Fruit fly (Drosophila melanogaster): ENCODE results near the gene comm3.

comm3 gene

dm6 chr3L:15690711-15691591 lies 43.4 kb upstream of the comm3 start (continued):
- TF ChIP-seq gem (tag; optimal IDR thresholded peaks at IDR 0.05) = peak; percentile 83
- TF ChIP-seq dpn (GFP tag; optimal IDR thresholded peaks at IDR 0.05) = no peak
- TF ChIP-seq PHDP (tag; optimal IDR thresholded peaks at IDR 0.05) = peak; percentile 54
- peak; percentile 64 for TF ChIP-seq CG4820 (GFP tag; optimal IDR thresholded peaks at IDR 0.05)
- TF ChIP-seq Oli (tag; optimal IDR thresholded peaks at IDR 0.05) = peak; percentile 33
- peak; percentile 3 for TF ChIP-seq repo (GFP tag; optimal IDR thresholded peaks at IDR 0.05)
- peak; percentile 60 for TF ChIP-seq CG1233 (GFP tag; optimal IDR thresholded peaks at IDR 0.05)
- TF ChIP-seq CG14441 (GFP tag; IDR thresholded peaks at IDR 0.05) = 0 out of 2 replicates have a peak, but pooled peaks have one; percentile 19
- TF ChIP-seq CG18262 (tag; optimal IDR thresholded peaks at IDR 0.05) = peak; percentile 71
- TF ChIP-seq Fer3 (tag; optimal IDR thresholded peaks at IDR 0.05) = peak; percentile 50
- peak; percentile 40 for TF ChIP-seq nerfin-1 (tag; optimal IDR thresholded peaks at IDR 0.05)
- peak; percentile 37 for TF ChIP-seq Fer1 (GFP tag; optimal IDR thresholded peaks at IDR 0.05)
- TF ChIP-seq odd (GFP tag; optimal IDR thresholded peaks at IDR 0.05) = peak; percentile 31
- peak; percentile 59 for TF ChIP-seq CG8388 (GFP tag; optimal IDR thresholded peaks at IDR 0.05)
- TF ChIP-seq bcd (GFP tag; optimal IDR thresholded peaks at IDR 0.05) = peak; percentile 37
- TF ChIP-seq CG3281 (GFP tag; optimal IDR thresholded peaks at IDR 0.05) = peak; percentile 19
- TF ChIP-seq Sox102F (GFP tag; optimal IDR thresholded peaks at IDR 0.05) = peak; percentile 15
- no peak; the same call in 2 of the 3 replicates for TF ChIP-seq CG2199 (GFP tag; IDR thresholded peaks at IDR 0.05)

dm6 chr3L:15689518-15689917 lies 42.0 kb upstream of the comm3 start:
- TF ChIP-seq Abd-B (GFP tag; optimal IDR thresholded peaks at IDR 0.05) = no peak
- TF ChIP-seq ewg (GFP tag; optimal IDR thresholded peaks at IDR 0.05) = no peak
- peak; percentile 22 for TF ChIP-seq CG2120 (GFP tag; optimal IDR thresholded peaks at IDR 0.05)
- TF ChIP-seq D (optimal IDR thresholded peaks at IDR 0.05) = no peak
- no peak for TF ChIP-seq D (GFP tag; optimal IDR thresholded peaks at IDR 0.05)
- no peak for TF ChIP-seq slp2 (GFP tag; optimal IDR thresholded peaks at IDR 0.05)
- TF ChIP-seq dysf (GFP tag; IDR thresholded peaks at IDR 0.05) = peak; percentile 27; the same call in 1 of the 3 replicates
- TF ChIP-seq shn (GFP tag; optimal IDR thresholded peaks at IDR 0.05) = no peak
- TF ChIP-seq B-H2 (GFP tag; optimal IDR thresholded peaks at IDR 0.05) = peak; percentile 41
- TF ChIP-seq gem (tag; optimal IDR thresholded peaks at IDR 0.05) = peak; percentile 16
- TF ChIP-seq dpn (GFP tag; optimal IDR thresholded peaks at IDR 0.05) = peak in 1 of 2 experiments; percentile 7
- TF ChIP-seq Med (GFP tag) = peak; percentile 83
- TF ChIP-seq Ptx1 (GFP tag; IDR thresholded peaks at IDR 0.05) = no peak
- TF ChIP-seq luna (GFP tag; optimal IDR thresholded peaks at IDR 0.05) = peak; percentile 40
- peak; percentile 35 for TF ChIP-seq CG10209 (GFP tag; optimal IDR thresholded peaks at IDR 0.05)
- TF ChIP-seq CG6254 (GFP tag; optimal IDR thresholded peaks at IDR 0.05) = no peak
- peak; percentile 20 for TF ChIP-seq CG18619 (GFP tag; optimal IDR thresholded peaks at IDR 0.05)
- TF ChIP-seq Poxn (GFP tag; IDR thresholded peaks at IDR 0.05) = no peak
- no peak for TF ChIP-seq lov (optimal IDR thresholded peaks at IDR 0.05)
- TF ChIP-seq lov (GFP tag; IDR thresholded peaks at IDR 0.05) = 0 out of 3 replicates have a peak, but pooled peaks have one; percentile 47
- TF ChIP-seq CG11695 (GFP tag; IDR thresholded peaks at IDR 0.05) = peak; percentile 27; the same call in 1 of the 3 replicates
- peak; percentile 30; the same call in 1 of the 2 replicates for TF ChIP-seq E2f2 (GFP tag; IDR thresholded peaks at IDR 0.05)
- 0 out of 2 replicates have a peak, but pooled peaks have one; percentile 10 for TF ChIP-seq wdn (GFP tag; IDR thresholded peaks at IDR 0.05)
- TF ChIP-seq tio (GFP tag; optimal IDR thresholded peaks at IDR 0.05) = no peak
- TF ChIP-seq CG6813 (GFP tag; optimal IDR thresholded peaks at IDR 0.05) = peak; percentile 52
- no peak for TF ChIP-seq CG42726 (GFP tag; IDR thresholded peaks at IDR 0.05; ENCODE audit: partially characterized antibody)
- TF ChIP-seq bcd (GFP tag; optimal IDR thresholded peaks at IDR 0.05) = peak; percentile 13
- TF ChIP-seq fd102C (GFP tag; optimal IDR thresholded peaks at IDR 0.05) = peak; percentile 50
- TF ChIP-seq her (GFP tag; optimal IDR thresholded peaks at IDR 0.05) = peak; percentile 24
- peak; percentile 52; the same call in 1 of the 2 replicates for TF ChIP-seq seq (GFP tag; IDR thresholded peaks at IDR 0.05)
- TF ChIP-seq CG15073 (GFP tag; optimal IDR thresholded peaks at IDR 0.05) = no peak
- TF ChIP-seq Fer1 (GFP tag; optimal IDR thresholded peaks at IDR 0.05) = peak; percentile 8
- TF ChIP-seq CG12769 (tag; optimal IDR thresholded peaks at IDR 0.05) = peak; percentile 17
